Worm (Caenorhabditis elegans) whole organism, late embryonic: ENCODE measurements around the gene M05D6.2.

Experiments
- hlh-15 ChIP-seq: sonication (generic microtip); optimal IDR thresholded peaks from 2 replicates; lab custom pipeline; 2016; ENCODE audit warnings: missing genetic modification characterization, missing compliant biosample characterization
- nhr-232 ChIP-seq: sonication (generic microtip); optimal IDR thresholded peaks from 2 replicates; lab custom pipeline; 2016; ENCODE audit warnings: missing genetic modification characterization, missing compliant biosample characterization
- ztf-16 ChIP-seq: sonication (generic microtip); optimal IDR thresholded peaks from 2 replicates; lab custom pipeline; 2017; ENCODE audit warnings: missing genetic modification characterization, missing compliant biosample characterization

DNA sequence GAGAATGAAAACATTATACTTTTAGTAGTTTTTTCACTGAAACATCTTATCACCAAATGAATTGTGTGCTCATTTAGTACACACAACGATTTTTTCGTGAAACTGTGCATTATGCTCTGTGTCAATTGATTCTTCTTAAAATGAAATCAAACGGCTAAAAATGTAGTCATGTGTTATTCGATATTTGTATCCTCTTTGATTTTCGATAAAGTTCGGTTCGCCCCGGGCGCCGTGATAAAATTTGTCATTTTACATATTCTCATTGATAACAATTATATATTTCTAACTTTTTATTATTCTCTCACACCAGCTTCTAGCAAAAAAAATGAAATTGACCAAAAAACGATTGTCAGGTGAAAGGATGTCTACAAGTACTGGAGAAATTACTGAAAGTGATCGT, 46.8 kb downstream of the M05D6.2 start, which contains the start of gene ctg-2:
- no peak for TF ChIP-seq ztf-16
- no peak for TF ChIP-seq hlh-15 (tag; lab: Kevin White, UChicago)
- TF ChIP-seq nhr-232 (tag; lab: Kevin White, UChicago): no peak
